Fruit fly (Drosophila melanogaster) whole organism, pupa: ENCODE data around the gene CG33552.
A peak's percentile ranks its signal among the peaks of the same experiment; 100 is the strongest.

Source experiments
- CG12605 ChIP-seq: fragments of 200-800 bp; sonication (Bioruptor generic); IDR thresholded peaks from 2 replicates; pipeline ENCODE4 v1.3.6; 2022; ENCODE audit warnings: missing biosample characterization, missing genetic modification characterization
- CG13204 ChIP-seq: fragments of 200-800 bp; sonication (Bioruptor generic); optimal IDR thresholded peaks from 2 replicates; lab custom pipeline; 2018; ENCODE audit warnings: missing biosample characterization, mild to moderate bottlenecking, missing genetic modification characterization, moderate library complexity
- CG14655 ChIP-seq: fragments of 200-800 bp; sonication (Bioruptor generic); optimal IDR thresholded peaks from 3 replicates; lab custom pipeline; 2017; ENCODE audit warnings: mild to moderate bottlenecking, missing biosample characterization, missing genetic modification reagents, missing genetic modification characterization
- CG4496 ChIP-seq: fragments of 200-800 bp; sonication (Bioruptor generic); IDR thresholded peaks from 3 replicates; pipeline ENCODE4 v1.3.6; 2022; ENCODE audit warnings: missing biosample characterization, missing genetic modification characterization
- CG9948 ChIP-seq: fragments of 200-800 bp; sonication (Bioruptor generic); optimal IDR thresholded peaks from 2 replicates; lab custom pipeline; 2018; ENCODE audit warnings: missing biosample characterization, mild to moderate bottlenecking, missing genetic modification characterization, moderate library complexity
- D1 ChIP-seq: fragments of 200-800 bp; sonication (Bioruptor generic); optimal IDR thresholded peaks from 2 replicates; lab custom pipeline; 2018; ENCODE audit warnings: missing biosample characterization, mild to moderate bottlenecking, missing genetic modification characterization, moderate library complexity
- EcR ChIP-seq: fragments of 200-800 bp; sonication (Bioruptor generic); optimal IDR thresholded peaks from 3 replicates; lab custom pipeline; 2019; ENCODE audit warnings: missing biosample characterization, missing genetic modification characterization, mild to moderate bottlenecking, moderate library complexity, missing genetic modification reagents
- Ets98B ChIP-seq: fragments of 200-800 bp; sonication (Bioruptor generic); IDR thresholded peaks from 2 replicates; pipeline ENCODE4 v1.3.6; 2022; ENCODE audit warnings: missing biosample characterization, missing genetic modification characterization
- Snoo ChIP-seq: fragments of 200-800 bp; sonication (Bioruptor generic); optimal IDR thresholded peaks from 3 replicates; lab custom pipeline; 2017; ENCODE audit warnings: missing biosample characterization, mild to moderate bottlenecking, missing genetic modification characterization, inconsistent platforms

- TF ChIP-seq D1 (tag; lab: Kevin White, UChicago) (no peak), CG4496 (GFP tag; lab: Robert Waterston, UW) (no peak), Snoo (tag; lab: Kevin White, UChicago) (no peak), CG12605 (GFP tag; lab: Robert Waterston, UW) (no peak), CG13204 (GFP tag; lab: Kevin White, UChicago) (no peak), CG14655 (GFP tag; lab: Kevin White, UChicago) (no peak), Ets98B (GFP tag; lab: Robert Waterston, UW) (peak; percentile 30; the same call in 1 of the 2 replicates), EcR (GFP tag; lab: Kevin White, UChicago) (peak; percentile 8), CG9948 (tag; lab: Kevin White, UChicago) (peak; percentile 44)
Measured at dm6 chr2L:16656692-16657109, 25.6 kb upstream of the CG33552 start.
